Worm (Caenorhabditis elegans) whole organism, young adult: Measurements from ENCODE around the gene col-169.

Experiments
- Y53G8AR.9 ChIP-seq: fragments of 200-800 bp; sonication (Bioruptor generic); conservative IDR thresholded peaks from 2 replicates; pipeline ENCODE4 v1.3.6; 2022; ENCODE audit warnings: missing genetic modification reagents, missing genetic modification characterization, missing compliant biosample characterization
- unc-130 ChIP-seq: sonication (generic microtip); optimal IDR thresholded peaks from 2 replicates; lab custom pipeline; 2016; ENCODE audit warnings: missing genetic modification reagents, missing genetic modification characterization, missing compliant biosample characterization
- unc-62 ChIP-seq: fragments of 150-350 bp; optimal IDR thresholded peaks from 2 replicates; lab custom pipeline; 2014; ENCODE audit warnings: missing biosample characterization, missing genetic modification reagents, missing genetic modification characterization

DNA sequence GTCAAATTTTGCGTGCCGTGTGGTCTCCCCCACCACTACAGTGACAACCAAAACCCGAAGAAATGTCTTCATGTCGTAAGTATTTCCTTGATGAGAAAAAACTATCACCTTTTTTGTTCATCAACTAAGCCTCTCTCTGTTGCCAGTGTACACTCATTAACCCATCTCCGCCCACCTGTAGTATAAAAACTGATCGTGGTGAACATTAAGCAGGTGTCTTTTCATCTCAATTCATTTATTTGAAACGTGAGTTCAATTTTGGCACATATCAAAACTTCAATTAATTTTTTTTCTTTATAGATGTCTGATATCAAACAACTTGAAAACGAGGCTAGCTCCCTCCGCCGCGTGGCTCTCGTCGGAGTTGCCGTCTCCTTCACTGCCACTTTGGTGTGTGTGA, 2.4 kb downstream of the col-169 start, which contains the start of gene col-170:
- TF ChIP-seq unc-130 (GFP tag; lab: Kevin White, UChicago) (no peak), Y53G8AR.9 (GFP tag; lab: Robert Waterston, UW) (no peak), unc-62 (GFP tag; lab: Kevin White, UChicago) (no peak)
